Fruit fly (Drosophila melanogaster) whole organism, embryonic: Measurements from ENCODE around the gene BTBD9.
A peak's percentile ranks its signal among the peaks of the same experiment; 100 is the strongest.

Experiments
- Aef1 ChIP-seq: fragments of 200-800 bp; sonication (Bioruptor generic); IDR thresholded peaks from 3 replicates; pipeline ENCODE4 v1.3.6; 2022; ENCODE audit warnings: missing biosample characterization, missing genetic modification characterization
- Atf6 ChIP-seq: fragments of 200-800 bp; sonication (Bioruptor generic); IDR thresholded peaks from 2 replicates; pipeline ENCODE4 v1.3.6; 2022; ENCODE audit warnings: missing biosample characterization, missing genetic modification characterization
- CG10543 ChIP-seq: fragments of 200-800 bp; sonication (Bioruptor generic); optimal IDR thresholded peaks from 3 replicates; lab custom pipeline; 2017; ENCODE audit warnings: missing biosample characterization, mild to moderate bottlenecking, missing genetic modification characterization, moderate library complexity
- CG12155 ChIP-seq: fragments of 200-800 bp; sonication (Bioruptor generic); optimal IDR thresholded peaks from 3 replicates; lab custom pipeline; 2016; ENCODE audit warnings: missing biosample characterization, missing genetic modification characterization
- CG13894 ChIP-seq: fragments of 200-800 bp; sonication (Bioruptor generic); optimal IDR thresholded peaks from 3 replicates; lab custom pipeline; 2018; ENCODE audit warnings: missing biosample characterization, mild to moderate bottlenecking, missing genetic modification characterization, moderate library complexity
- CG14710 ChIP-seq: fragments of 200-800 bp; sonication (Bioruptor generic); optimal IDR thresholded peaks from 3 replicates; lab custom pipeline; 2019; ENCODE audit warnings: missing biosample characterization, mild to moderate bottlenecking, missing genetic modification characterization, moderate library complexity
- CG14965 ChIP-seq: fragments of 200-800 bp; sonication (Bioruptor generic); optimal IDR thresholded peaks from 2 replicates; lab custom pipeline; 2016; ENCODE audit warnings: missing biosample characterization, missing genetic modification characterization, borderline replicate concordance
- CG16779 ChIP-seq: fragments of 200-800 bp; sonication (Bioruptor generic); IDR thresholded peaks from 2 replicates; pipeline ENCODE4 v1.3.6; 2022; ENCODE audit warnings: missing biosample characterization, missing genetic modification characterization
- CG17359 ChIP-seq: fragments of 200-800 bp; sonication (Bioruptor generic); optimal IDR thresholded peaks from 3 replicates; lab custom pipeline; 2018; ENCODE audit warnings: missing biosample characterization, mild to moderate bottlenecking, missing genetic modification characterization, moderate library complexity
- CG17912 ChIP-seq: fragments of 200-800 bp; sonication (Bioruptor generic); optimal IDR thresholded peaks from 2 replicates; lab custom pipeline; 2018; ENCODE audit warnings: missing biosample characterization, mild to moderate bottlenecking, missing genetic modification characterization
- CG2199 ChIP-seq: fragments of 200-800 bp; sonication (Bioruptor generic); IDR thresholded peaks from 3 replicates; pipeline ENCODE4 v1.3.6; 2022; ENCODE audit warnings: missing biosample characterization, missing genetic modification characterization
- CG31365 ChIP-seq: fragments of 200-800 bp; sonication (Bioruptor generic); optimal IDR thresholded peaks from 2 replicates; lab custom pipeline; 2018; ENCODE audit warnings: missing biosample characterization, mild to moderate bottlenecking, missing genetic modification characterization
- CG31441 ChIP-seq: fragments of 200-800 bp; sonication (Bioruptor generic); IDR thresholded peaks from 2 replicates; pipeline ENCODE4 v1.3.6; 2022; ENCODE audit warnings: missing biosample characterization, missing genetic modification characterization
- CG33213 ChIP-seq: fragments of 200-800 bp; sonication (Bioruptor generic); optimal IDR thresholded peaks from 3 replicates; lab custom pipeline; 2016; ENCODE audit warnings: missing biosample characterization, missing genetic modification characterization
- CG34422 ChIP-seq: fragments of 200-800 bp; sonication (Bioruptor generic); IDR thresholded peaks from 3 replicates; pipeline ENCODE4 v1.3.6; 2022; ENCODE audit warnings: missing biosample characterization, missing genetic modification characterization
- CG4854 ChIP-seq: fragments of 200-800 bp; sonication (Bioruptor generic); optimal IDR thresholded peaks from 2 replicates; lab custom pipeline; 2016; ENCODE audit warnings: missing biosample characterization, missing genetic modification characterization, inconsistent platforms
- CG6813 ChIP-seq: fragments of 200-800 bp; sonication (Bioruptor generic); optimal IDR thresholded peaks from 2 replicates; lab custom pipeline; 2017; ENCODE audit warnings: missing biosample characterization, missing genetic modification characterization, mild to moderate bottlenecking, moderate library complexity, missing genetic modification reagents
- CG6854 ChIP-seq: fragments of 200-800 bp; sonication (Bioruptor generic); optimal IDR thresholded peaks from 3 replicates; lab custom pipeline; 2017; ENCODE audit warnings: missing biosample characterization, mild to moderate bottlenecking, missing genetic modification characterization
- CG7271 ChIP-seq: fragments of 200-800 bp; sonication (Bioruptor generic); optimal IDR thresholded peaks from 2 replicates; lab custom pipeline; 2018; ENCODE audit warnings: missing biosample characterization, mild to moderate bottlenecking, missing genetic modification characterization, moderate library complexity
- CG8089 ChIP-seq: fragments of 200-800 bp; sonication (Bioruptor generic); optimal IDR thresholded peaks from 3 replicates; lab custom pipeline; 2016; ENCODE audit warnings: missing biosample characterization, missing genetic modification characterization
- CG8924 ChIP-seq: fragments of 200-800 bp; optimal IDR thresholded peaks from 3 replicates; lab custom pipeline; 2019; ENCODE audit warnings: missing biosample characterization, mild to moderate bottlenecking, missing genetic modification characterization, moderate library complexity
- CrebB ChIP-seq: fragments of 200-800 bp; sonication (Bioruptor generic); optimal IDR thresholded peaks from 3 replicates; lab custom pipeline; 2018; ENCODE audit warnings: missing biosample characterization, mild to moderate bottlenecking, missing genetic modification characterization
- Eip74EF ChIP-seq, 2 experiments: fragments of 200-800 bp in 1 of 2; fragments of >200 bp in 1 of 2; sonication (Bioruptor generic) in 1 of 2; optimal IDR thresholded peaks; 2 replicates each; lab custom pipeline; 2017 to 2019; ENCODE audit warnings: missing biosample characterization in 2 of 2, missing genetic modification characterization in 2 of 2, mild to moderate bottlenecking in 1 of 2, moderate library complexity in 1 of 2
- Elba2 ChIP-seq: fragments of 200-800 bp; sonication (Bioruptor generic); optimal IDR thresholded peaks from 3 replicates; lab custom pipeline; 2016; ENCODE audit warnings: missing biosample characterization, missing genetic modification characterization
- HLH54F ChIP-seq: fragments of 200-800 bp; sonication (Bioruptor generic); optimal IDR thresholded peaks from 3 replicates; lab custom pipeline; 2016; ENCODE audit warnings: missing biosample characterization, missing genetic modification characterization
- Mes4 ChIP-seq: fragments of 200-800 bp; sonication (Bioruptor generic); optimal IDR thresholded peaks from 2 replicates; lab custom pipeline; 2016; ENCODE audit warnings: missing biosample characterization, missing genetic modification characterization
- NFAT ChIP-seq: fragments of 200-800 bp; sonication (Bioruptor generic); IDR thresholded peaks from 2 replicates; pipeline ENCODE4 v1.3.6; 2022; ENCODE audit warnings: missing biosample characterization, missing genetic modification characterization
- Xbp1 ChIP-seq: fragments of 200-800 bp; sonication (Bioruptor generic); optimal IDR thresholded peaks from 3 replicates; lab custom pipeline; 2016; ENCODE audit warnings: missing biosample characterization, mild to moderate bottlenecking, missing genetic modification characterization
- abd-A ChIP-seq: fragments of 200-800 bp; sonication (Bioruptor generic); optimal IDR thresholded peaks from 3 replicates; lab custom pipeline; 2019; ENCODE audit warnings: missing biosample characterization, mild to moderate bottlenecking, missing genetic modification characterization, moderate library complexity
- chm ChIP-seq: fragments of 200-800 bp; sonication (Bioruptor generic); IDR thresholded peaks from 2 replicates; pipeline ENCODE4 v1.3.6; 2022; ENCODE audit warnings: missing biosample characterization, missing genetic modification characterization
- chn ChIP-seq: fragments of 200-800 bp; sonication (Bioruptor generic); optimal IDR thresholded peaks from 2 replicates; lab custom pipeline; 2016; ENCODE audit warnings: missing biosample characterization, missing genetic modification characterization
- da ChIP-seq: fragments of 200-800 bp; sonication (Bioruptor generic); optimal IDR thresholded peaks from 2 replicates; lab custom pipeline; 2016; ENCODE audit warnings: missing biosample characterization, missing genetic modification characterization
- fd64A ChIP-seq: fragments of 200-800 bp; sonication (Bioruptor generic); optimal IDR thresholded peaks from 3 replicates; lab custom pipeline; 2018; ENCODE audit warnings: missing biosample characterization, mild to moderate bottlenecking, missing genetic modification characterization
- gce ChIP-seq: fragments of 200-800 bp; sonication (Bioruptor generic); IDR thresholded peaks from 3 replicates; pipeline ENCODE4 v1.3.6; 2022; ENCODE audit warnings: missing biosample characterization, missing genetic modification characterization
- jing ChIP-seq: fragments of 200-800 bp; sonication (Bioruptor generic); optimal IDR thresholded peaks from 2 replicates; lab custom pipeline; 2018; ENCODE audit warnings: missing biosample characterization, mild to moderate bottlenecking, missing genetic modification characterization
- kah ChIP-seq: fragments of 200-800 bp; sonication (Bioruptor generic); optimal IDR thresholded peaks from 2 replicates; lab custom pipeline; 2018; ENCODE audit warnings: missing biosample characterization, mild to moderate bottlenecking, missing genetic modification characterization
- nau ChIP-seq: fragments of 200-800 bp; sonication (Bioruptor generic); optimal IDR thresholded peaks from 3 replicates; lab custom pipeline; 2017; ENCODE audit warnings: missing biosample characterization, mild to moderate bottlenecking, missing genetic modification characterization, missing genetic modification reagents
- nerfin-2 ChIP-seq: fragments of 200-800 bp; sonication (Bioruptor generic); IDR thresholded peaks from 2 replicates; pipeline ENCODE4 v1.3.6; 2022; ENCODE audit warnings: missing biosample characterization, missing genetic modification characterization; ENCODE audit not compliant: partially characterized antibody
- phol ChIP-seq: fragments of 200-800 bp; sonication (Bioruptor generic); optimal IDR thresholded peaks from 3 replicates; lab custom pipeline; 2018; ENCODE audit warnings: missing biosample characterization, mild to moderate bottlenecking, missing genetic modification characterization, moderate library complexity
- sc ChIP-seq, 3 experiments: fragments of >200 bp in 2 of 3; fragments of 200-800 bp in 1 of 3; sonication (Bioruptor generic) in 1 of 3; optimal IDR thresholded peaks; 2 replicates in 2 of 3; 3 replicates in 1 of 3; lab custom pipeline; 2017; ENCODE audit warnings: mild to moderate bottlenecking in 1 of 3, missing biosample characterization in 1 of 3, missing genetic modification characterization in 1 of 3, missing genetic modification reagents in 1 of 3
- schlank ChIP-seq: fragments of 200-800 bp; sonication (Bioruptor generic); optimal IDR thresholded peaks from 2 replicates; lab custom pipeline; 2018; ENCODE audit warnings: missing biosample characterization, mild to moderate bottlenecking, missing genetic modification characterization
- sd ChIP-seq: fragments of 200-800 bp; sonication (Bioruptor generic); optimal IDR thresholded peaks from 3 replicates; lab custom pipeline; 2018; ENCODE audit warnings: missing biosample characterization, mild to moderate bottlenecking, missing genetic modification characterization, moderate library complexity
- slp2 ChIP-seq: fragments of 200-800 bp; sonication (Bioruptor generic); optimal IDR thresholded peaks from 2 replicates; lab custom pipeline; 2016; ENCODE audit warnings: missing biosample characterization, missing genetic modification characterization
- stwl ChIP-seq: fragments of 200-800 bp; sonication (Bioruptor generic); optimal IDR thresholded peaks from 3 replicates; lab custom pipeline; 2018; ENCODE audit warnings: missing biosample characterization, mild to moderate bottlenecking, missing genetic modification characterization, moderate library complexity
- sug ChIP-seq: fragments of 200-800 bp; optimal IDR thresholded peaks from 2 replicates; lab custom pipeline; 2019; ENCODE audit warnings: missing biosample characterization, mild to moderate bottlenecking, missing genetic modification characterization, moderate library complexity
- trem ChIP-seq: fragments of 200-800 bp; optimal IDR thresholded peaks from 3 replicates; lab custom pipeline; 2019; ENCODE audit warnings: missing biosample characterization, mild to moderate bottlenecking, missing genetic modification characterization, moderate library complexity
- tup ChIP-seq: fragments of 200-800 bp; sonication (Bioruptor generic); optimal IDR thresholded peaks from 2 replicates; lab custom pipeline; 2016; ENCODE audit warnings: missing biosample characterization, mild to moderate bottlenecking, missing genetic modification characterization, moderate library complexity
- unpg ChIP-seq: fragments of 200-800 bp; sonication (Bioruptor generic); optimal IDR thresholded peaks from 3 replicates; lab custom pipeline; 2018; ENCODE audit warnings: missing biosample characterization, mild to moderate bottlenecking, missing genetic modification characterization, moderate library complexity

BTBD9 gene

DNA sequence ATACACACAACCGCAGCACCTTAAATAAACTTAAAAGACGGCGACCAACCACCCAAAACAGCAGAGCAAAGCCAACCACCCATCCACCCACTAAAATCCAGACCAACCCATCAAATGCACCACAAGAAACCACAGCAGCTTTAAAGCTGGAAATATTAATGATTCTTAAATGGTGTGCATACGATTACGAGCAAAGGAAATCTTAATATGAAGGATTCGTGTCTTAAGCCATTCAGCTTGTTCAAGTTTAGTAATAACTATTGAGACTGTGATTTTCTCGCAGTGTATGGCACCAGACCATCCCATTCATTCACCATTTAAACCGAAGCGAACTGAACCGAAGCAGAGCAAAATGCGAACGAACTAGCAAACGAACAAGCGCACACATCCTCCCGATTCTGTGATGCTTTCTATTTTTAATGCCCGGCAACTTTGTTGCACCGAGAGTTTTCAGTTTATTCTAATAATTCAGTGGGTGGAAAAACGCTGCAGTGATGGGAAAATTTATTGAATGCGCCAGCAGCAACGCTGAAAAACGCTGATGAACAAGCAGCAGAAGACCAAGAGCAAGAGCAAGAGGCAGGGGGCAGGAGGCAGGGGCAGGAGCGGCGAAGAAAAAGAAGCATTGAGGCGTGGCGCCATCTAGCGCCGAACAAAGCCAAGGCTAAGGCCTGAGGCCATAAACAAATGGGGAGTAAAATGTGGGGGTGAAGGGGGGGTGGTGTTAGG lies 30.8 kb upstream of the BTBD9 start (continued):
- TF ChIP-seq fd64A (GFP tag; lab: Kevin White, UChicago) (peak; percentile 79), CG13894 (peak; percentile 76), nerfin-2 (no peak), chn (peak; percentile 70), slp2 (GFP tag; lab: Kevin White, UChicago) (peak; percentile 84), da (GFP tag; lab: Kevin White, UChicago) (peak; percentile 57), nau (GFP tag; lab: Kevin White, UChicago) (peak; percentile 81), sc (optimal IDR thresholded peaks at IDR 0.05; lab: Kevin White, UChicago) (no peak), sc (GFP tag; optimal IDR thresholded peaks at IDR 0.05; lab: Kevin White, UChicago) (peak; percentile 80), CG34422 (GFP tag; lab: Robert Waterston, UW) (peak; percentile 87), CG7271 (no peak), Atf6 (GFP tag; lab: Robert Waterston, UW) (peak; percentile 78), CG31441 (GFP tag; lab: Robert Waterston, UW) (peak; percentile 92), chm (peak; percentile 89), Aef1 (GFP tag; lab: Robert Waterston, UW) (peak; percentile 82), unpg (GFP tag; lab: Kevin White, UChicago) (peak; percentile 90), CG17359 (peak; percentile 94), tup (GFP tag; lab: Kevin White, UChicago) (peak; percentile 57), sd (tag; lab: Kevin White, UChicago) (peak; percentile 60), CrebB (tag; lab: Kevin White, UChicago) (peak; percentile 74), jing (GFP tag; lab: Kevin White, UChicago) (peak; percentile 77), CG8924 (tag; lab: Kevin White, UChicago) (peak; percentile 88), CG2199 (peak; percentile 76; the same call in 2 of the 3 replicates), abd-A (peak; percentile 83), phol (tag; lab: Kevin White, UChicago) (peak; percentile 88), CG12155 (GFP tag; lab: Kevin White, UChicago) (peak; percentile 50), Eip74EF (GFP tag; optimal IDR thresholded peaks at IDR 0.05; lab: Kevin White, UChicago) (peak in 1 of 2 experiments; percentile 83), CG4854 (GFP tag; lab: Kevin White, UChicago) (peak; percentile 74), gce (GFP tag; lab: Robert Waterston, UW) (peak; percentile 86), CG31365 (tag; lab: Kevin White, UChicago) (peak; percentile 71), Elba2 (GFP tag; lab: Kevin White, UChicago) (no peak), CG6813 (GFP tag; lab: Kevin White, UChicago) (peak; percentile 84), kah (GFP tag; lab: Kevin White, UChicago) (peak; percentile 70), CG8089 (GFP tag; lab: Kevin White, UChicago) (peak; percentile 74), CG16779 (GFP tag; lab: Robert Waterston, UW) (0 out of 2 replicates have a peak, but pooled peaks have one; percentile 37), CG17912 (GFP tag; lab: Kevin White, UChicago) (peak; percentile 27), CG33213 (GFP tag; lab: Kevin White, UChicago) (peak; percentile 69), Mes4 (GFP tag; lab: Kevin White, UChicago) (peak; percentile 85), stwl (tag; lab: Kevin White, UChicago) (no peak), CG10543 (GFP tag; lab: Kevin White, UChicago) (peak; percentile 61), NFAT (GFP tag; lab: Robert Waterston, UW) (peak; percentile 60), Xbp1 (GFP tag; lab: Kevin White, UChicago) (peak; percentile 68), CG14710 (tag; lab: Kevin White, UChicago) (peak; percentile 77), trem (tag; lab: Kevin White, UChicago) (peak; percentile 77), CG14965 (GFP tag; lab: Kevin White, UChicago) (no peak), sug (tag; lab: Kevin White, UChicago) (peak; percentile 69), schlank (tag; lab: Kevin White, UChicago) (peak; percentile 77), CG6854 (GFP tag; lab: Kevin White, UChicago) (peak; percentile 78), HLH54F (GFP tag; lab: Kevin White, UChicago) (peak; percentile 84)
